Worm (Caenorhabditis elegans) whole organism, L1 larva: Measurements from ENCODE around the gene lgc-10.

ENCODE experiments used
- C04F5.9 ChIP-seq: sonication (generic microtip); optimal IDR thresholded peaks from 2 replicates; lab custom pipeline; 2016; ENCODE audit warnings: missing genetic modification characterization, missing compliant biosample characterization
- C16A3.4 ChIP-seq: fragments of 150-350 bp; optimal IDR thresholded peaks from 2 replicates; lab custom pipeline; 2014; ENCODE audit warnings: missing biosample characterization, missing genetic modification characterization
- aly-2 ChIP-seq: fragments of 150-350 bp; optimal IDR thresholded peaks from 2 replicates; lab custom pipeline; 2014; ENCODE audit warnings: missing biosample characterization, missing genetic modification characterization
- blmp-1 ChIP-seq: fragments of 150-350 bp; optimal IDR thresholded peaks from 2 replicates; lab custom pipeline; 2014; ENCODE audit warnings: missing biosample characterization, missing genetic modification characterization
- ceh-82 ChIP-seq, 3 experiments: fragments of 150-350 bp in 1 of 3; sonication (generic microtip) in 2 of 3; optimal IDR thresholded peaks; 2 replicates each; lab custom pipeline; 2014 to 2017; ENCODE audit warnings: missing biosample characterization in 3 of 3, missing genetic modification characterization in 3 of 3
- ceh-90 ChIP-seq: sonication (generic microtip); optimal IDR thresholded peaks from 2 replicates; lab custom pipeline; 2016; ENCODE audit warnings: missing genetic modification characterization, missing compliant biosample characterization
- dpl-1 ChIP-seq, 3 experiments: fragments of 150-350 bp in 2 of 3; sonication (generic microtip) in 1 of 3; optimal IDR thresholded peaks; 2 replicates each; lab custom pipeline; 2014 to 2017; ENCODE audit warnings: missing biosample characterization in 3 of 3, missing genetic modification characterization in 3 of 3, missing genetic modification reagents in 3 of 3
- efl-1 ChIP-seq, 4 experiments: fragments of 150-350 bp; optimal IDR thresholded peaks in 3 of 4; peaks in 1 of 4; 1 replicate in 1 of 4; 2 replicates in 3 of 4; lab custom pipeline; 2014; ENCODE audit warnings: missing biosample characterization in 2 of 4, missing genetic modification characterization in 2 of 4, missing genetic modification reagents in 2 of 4
- efl-3 ChIP-seq: fragments of 200-800 bp; sonication (Bioruptor generic); optimal IDR thresholded peaks from 2 replicates; lab custom pipeline; 2018; ENCODE audit warnings: mild to moderate bottlenecking, missing genetic modification characterization, missing compliant biosample characterization
- elt-2 ChIP-seq: sonication (generic microtip); optimal IDR thresholded peaks from 2 replicates; lab custom pipeline; 2016; ENCODE audit warnings: missing genetic modification characterization, mild to moderate bottlenecking, inconsistent platforms, missing compliant biosample characterization, missing genetic modification reagents
- ets-5 ChIP-seq: fragments of 200-800 bp; sonication (Bioruptor generic); IDR thresholded peaks from 2 replicates; pipeline ENCODE4 v1.3.6; 2022; ENCODE audit warnings: missing genetic modification characterization, missing compliant biosample characterization
- fkh-8 ChIP-seq: sonication (generic microtip); optimal IDR thresholded peaks from 2 replicates; lab custom pipeline; 2016; ENCODE audit warnings: mild to moderate bottlenecking, missing genetic modification characterization, missing compliant biosample characterization
- hlh-17 ChIP-seq: fragments of 200-800 bp; sonication (Bioruptor generic); optimal IDR thresholded peaks from 2 replicates; lab custom pipeline; 2018; ENCODE audit warnings: missing genetic modification characterization, mild to moderate bottlenecking, missing compliant biosample characterization, moderate library complexity, borderline replicate concordance
- hlh-4 ChIP-seq: sonication (generic microtip); optimal IDR thresholded peaks from 2 replicates; lab custom pipeline; 2016; ENCODE audit warnings: mild to moderate bottlenecking, missing genetic modification characterization, missing compliant biosample characterization
- irx-1 ChIP-seq: sonication (generic microtip); optimal IDR thresholded peaks from 2 replicates; lab custom pipeline; 2016; ENCODE audit warnings: missing genetic modification characterization, missing compliant biosample characterization
- jun-1 ChIP-seq: fragments of 150-350 bp; optimal IDR thresholded peaks from 2 replicates; lab custom pipeline; 2014; ENCODE audit warnings: missing biosample characterization, missing genetic modification reagents, missing genetic modification characterization
- lin-14 ChIP-seq: fragments of 200-800 bp; sonication (Bioruptor generic); optimal IDR thresholded peaks from 2 replicates; lab custom pipeline; 2018; ENCODE audit warnings: mild to moderate bottlenecking, missing genetic modification characterization, moderate library complexity, missing compliant biosample characterization
- lin-15B ChIP-seq: fragments of 150-350 bp; sonication (generic microtip); optimal IDR thresholded peaks from 3 replicates; lab custom pipeline; 2014; ENCODE audit warnings: missing biosample characterization, missing genetic modification characterization
- lin-35 ChIP-seq, 2 experiments: fragments of 150-350 bp; optimal IDR thresholded peaks; 2 replicates each; lab custom pipeline; 2014; ENCODE audit warnings: missing biosample characterization in 2 of 2, missing genetic modification characterization in 2 of 2, missing genetic modification reagents in 2 of 2
- lin-39 ChIP-seq: fragments of 150-350 bp; optimal IDR thresholded peaks from 2 replicates; lab custom pipeline; 2014; ENCODE audit warnings: missing biosample characterization, missing genetic modification reagents, missing genetic modification characterization
- mdl-1 ChIP-seq, 2 experiments: fragments of 150-350 bp; optimal IDR thresholded peaks; 2 replicates each; lab custom pipeline; 2014 to 2017; ENCODE audit warnings: missing biosample characterization in 2 of 2, missing genetic modification characterization in 2 of 2, inconsistent platforms in 1 of 2
- mep-1 ChIP-seq: fragments of 150-350 bp; optimal IDR thresholded peaks from 2 replicates; lab custom pipeline; 2014; ENCODE audit warnings: missing biosample characterization, missing genetic modification characterization
- nhr-12 ChIP-seq: sonication (generic microtip); optimal IDR thresholded peaks from 2 replicates; lab custom pipeline; 2017; ENCODE audit warnings: missing biosample characterization, missing genetic modification characterization
- nhr-19 ChIP-seq: fragments of 200-800 bp; sonication (Bioruptor generic); conservative IDR thresholded peaks from 2 replicates; pipeline ENCODE4 v1.3.6; 2022; ENCODE audit warnings: missing genetic modification characterization, missing compliant biosample characterization
- nhr-20 ChIP-seq: sonication (generic microtip); optimal IDR thresholded peaks from 2 replicates; lab custom pipeline; 2016; ENCODE audit warnings: mild to moderate bottlenecking, missing genetic modification characterization, missing compliant biosample characterization
- nhr-28 ChIP-seq: fragments of 150-350 bp; optimal IDR thresholded peaks from 2 replicates; lab custom pipeline; 2014; ENCODE audit warnings: missing biosample characterization, missing genetic modification characterization
- nhr-47 ChIP-seq: sonication (generic microtip); optimal IDR thresholded peaks from 2 replicates; lab custom pipeline; 2016; ENCODE audit warnings: mild to moderate bottlenecking, missing genetic modification characterization, moderate library complexity, missing compliant biosample characterization
- nhr-71 ChIP-seq: sonication (generic microtip); optimal IDR thresholded peaks from 2 replicates; lab custom pipeline; 2016; ENCODE audit warnings: mild to moderate bottlenecking, missing genetic modification characterization, moderate library complexity, missing compliant biosample characterization
- nhr-76 ChIP-seq: sonication (generic microtip); optimal IDR thresholded peaks from 2 replicates; lab custom pipeline; 2017; ENCODE audit warnings: missing biosample characterization, missing genetic modification characterization
- nhr-77 ChIP-seq: fragments of 150-350 bp; optimal IDR thresholded peaks from 2 replicates; lab custom pipeline; 2014; ENCODE audit warnings: missing biosample characterization, missing genetic modification characterization
- nhr-84 ChIP-seq: sonication (generic microtip); optimal IDR thresholded peaks from 2 replicates; lab custom pipeline; 2017; ENCODE audit warnings: missing biosample characterization, missing genetic modification characterization
- pax-3 ChIP-seq: fragments of 200-800 bp; sonication (Bioruptor generic); optimal IDR thresholded peaks from 2 replicates; lab custom pipeline; 2018; ENCODE audit warnings: mild to moderate bottlenecking, missing genetic modification characterization, moderate library complexity, missing compliant biosample characterization
- snu-23 ChIP-seq: sonication (generic microtip); optimal IDR thresholded peaks from 2 replicates; lab custom pipeline; 2016; ENCODE audit warnings: missing genetic modification characterization, missing compliant biosample characterization
- sup-37 ChIP-seq: fragments of 200-800 bp; sonication (Bioruptor generic); optimal IDR thresholded peaks from 2 replicates; lab custom pipeline; 2018; ENCODE audit warnings: mild to moderate bottlenecking, missing genetic modification characterization, missing compliant biosample characterization
- unc-62 ChIP-seq: fragments of 150-350 bp; optimal IDR thresholded peaks from 2 replicates; lab custom pipeline; 2014; ENCODE audit warnings: missing biosample characterization, missing genetic modification reagents, missing genetic modification characterization
- xbp-1 ChIP-seq: sonication (generic microtip); optimal IDR thresholded peaks from 2 replicates; lab custom pipeline; 2016; ENCODE audit warnings: missing genetic modification characterization, missing compliant biosample characterization
- zag-1 ChIP-seq: fragments of 150-350 bp; optimal IDR thresholded peaks from 2 replicates; lab custom pipeline; 2014; ENCODE audit warnings: missing biosample characterization, missing genetic modification characterization
- zip-4 ChIP-seq: fragments of 200-800 bp; sonication (Bioruptor generic); optimal IDR thresholded peaks from 2 replicates; lab custom pipeline; 2018; ENCODE audit warnings: mild to moderate bottlenecking, missing genetic modification characterization, moderate library complexity, missing compliant biosample characterization

lgc-10 gene

ce11 chrIV:6471216-6471615 is 13.8 kb upstream of the lgc-10 start, which contains the start of gene tmed-13:
TSS of gene tmed-13 (minus strand) at chrIV:6471384.
- no peak for TF ChIP-seq nhr-47
- TF ChIP-seq lin-14 (GFP tag; lab: Kevin White, UChicago) = no peak
- no peak for TF ChIP-seq snu-23 (GFP tag; lab: Kevin White, UChicago)

- TF ChIP-seq nhr-77 (tag; lab: Kevin White, UChicago) (no peak), mdl-1 (tag; optimal IDR thresholded peaks at IDR 0.05; lab: Kevin White, UChicago) (no peak), ceh-90 (tag; lab: Kevin White, UChicago) (no peak), nhr-12 (no peak), C04F5.9 (tag; lab: Kevin White, UChicago) (no peak), zag-1 (tag; lab: Kevin White, UChicago) (no peak)
Observed at ce11 chrIV:6464005-6464404, 6.6 kb upstream of the lgc-10 start, which contains the start of gene acr-25. TSS of gene acr-25 (plus strand) at chrIV:6464305.

ce11 chrIV:6460596-6460995 is 3.2 kb upstream of the lgc-10 start:
- TF ChIP-seq unc-62 (GFP tag; lab: Kevin White, UChicago) = no peak
- TF ChIP-seq nhr-28 (tag; lab: Kevin White, UChicago) = no peak
- no peak for TF ChIP-seq lin-35 (GFP tag; optimal IDR thresholded peaks at IDR 0.05; lab: Kevin White, UChicago)
- no peak for TF ChIP-seq nhr-84 (tag; lab: Kevin White, UChicago)
- no peak for TF ChIP-seq nhr-76 (tag; lab: Kevin White, UChicago)
- TF ChIP-seq ceh-82 (tag; optimal IDR thresholded peaks at IDR 0.05; lab: Kevin White, UChicago) = no peak
- no peak for TF ChIP-seq aly-2 (tag; lab: Kevin White, UChicago)
- no peak for TF ChIP-seq sup-37
- no peak for TF ChIP-seq pax-3 (tag; lab: Kevin White, UChicago)
- TF ChIP-seq lin-39 (tag; lab: Kevin White, UChicago) = no peak
- no peak for TF ChIP-seq C16A3.4 (tag; lab: Kevin White, UChicago)

- peak; percentile 3 for TF ChIP-seq elt-2 (tag; lab: Kevin White, UChicago)
- TF ChIP-seq efl-1 (optimal IDR thresholded peaks at IDR 0.05; lab: Kevin White, UChicago) = no peak
- TF ChIP-seq efl-1 (GFP tag; optimal IDR thresholded peaks at IDR 0.05 in 1 of 2; lab: Kevin White, UChicago) = peak in 1 of 2 experiments; percentile 11
- no peak for TF ChIP-seq nhr-77 (tag; lab: Kevin White, UChicago)
- TF ChIP-seq, all 84 proteins: peak for 2
Observed at ce11 chrIV:6443018-6443417, 14.4 kb downstream of the lgc-10 start.

ce11 chrIV:6442016-6442618 is 15.3 kb downstream of the lgc-10 start:
- no peak for TF ChIP-seq hlh-4 (tag; lab: Kevin White, UChicago)
- TF ChIP-seq irx-1 (tag; lab: Kevin White, UChicago) = peak; percentile 7
- 0 out of 2 replicates have a peak, but pooled peaks have one; percentile 27 for TF ChIP-seq ets-5 (GFP tag; lab: Robert Waterston, UW)
- no peak for TF ChIP-seq xbp-1 (tag; lab: Kevin White, UChicago)
- TF ChIP-seq hlh-17 (GFP tag; lab: Kevin White, UChicago) = no peak
- TF ChIP-seq snu-23 (GFP tag; lab: Kevin White, UChicago) = peak; percentile 13
- TF ChIP-seq nhr-47 = no peak
- TF ChIP-seq efl-1 (optimal IDR thresholded peaks at IDR 0.05; lab: Kevin White, UChicago) = peak; percentile 41 to 45
- TF ChIP-seq efl-1 (GFP tag; optimal IDR thresholded peaks at IDR 0.05 in 1 of 2; lab: Kevin White, UChicago) = peak; percentile 2 to 8
- peak; percentile 53 for TF ChIP-seq lin-14 (GFP tag; lab: Kevin White, UChicago)
- peak; percentile 3 for TF ChIP-seq jun-1
- no peak for TF ChIP-seq efl-3
- peak; percentile 63 for TF ChIP-seq nhr-20 (tag; lab: Kevin White, UChicago)
- 0 out of 2 replicates have a peak, but pooled peaks have one; percentile 12 for TF ChIP-seq nhr-19 (GFP tag; lab: Robert Waterston, UW)
- TF ChIP-seq nhr-84 (tag; lab: Kevin White, UChicago) = no peak
- TF ChIP-seq lin-35 (GFP tag; optimal IDR thresholded peaks at IDR 0.05; lab: Kevin White, UChicago) = peak in 1 of 2 experiments; percentile 10
- TF ChIP-seq mep-1 = peak; percentile 3
- TF ChIP-seq fkh-8 (tag; lab: Kevin White, UChicago) = peak; percentile 17
- peak; percentile 40 for TF ChIP-seq nhr-71
- TF ChIP-seq dpl-1 (GFP tag; optimal IDR thresholded peaks at IDR 0.05; lab: Kevin White, UChicago) = peak in 1 of 3 experiments; percentile 21
- TF ChIP-seq lin-15B = no peak
- TF ChIP-seq blmp-1 (tag; lab: Kevin White, UChicago) = peak; percentile 22
- TF ChIP-seq elt-2 (tag; lab: Kevin White, UChicago) = peak; percentile 42
- TF ChIP-seq zip-4 (GFP tag; lab: Kevin White, UChicago) = peak; percentile 37
